Fruit fly (Drosophila melanogaster) whole organism, wandering third instar larva: ENCODE measurements around the gene TwdlN.

Experiments
- OdsH ChIP-seq: fragments of 200-800 bp; sonication (Bioruptor generic); optimal IDR thresholded peaks from 2 replicates; lab custom pipeline; 2016; ENCODE audit warnings: missing biosample characterization, mild to moderate bottlenecking, missing genetic modification characterization
- usp ChIP-seq: fragments of >200 bp; optimal IDR thresholded peaks from 2 replicates; lab custom pipeline; 2017; ENCODE audit warnings: missing biosample characterization, missing genetic modification characterization

DNA sequence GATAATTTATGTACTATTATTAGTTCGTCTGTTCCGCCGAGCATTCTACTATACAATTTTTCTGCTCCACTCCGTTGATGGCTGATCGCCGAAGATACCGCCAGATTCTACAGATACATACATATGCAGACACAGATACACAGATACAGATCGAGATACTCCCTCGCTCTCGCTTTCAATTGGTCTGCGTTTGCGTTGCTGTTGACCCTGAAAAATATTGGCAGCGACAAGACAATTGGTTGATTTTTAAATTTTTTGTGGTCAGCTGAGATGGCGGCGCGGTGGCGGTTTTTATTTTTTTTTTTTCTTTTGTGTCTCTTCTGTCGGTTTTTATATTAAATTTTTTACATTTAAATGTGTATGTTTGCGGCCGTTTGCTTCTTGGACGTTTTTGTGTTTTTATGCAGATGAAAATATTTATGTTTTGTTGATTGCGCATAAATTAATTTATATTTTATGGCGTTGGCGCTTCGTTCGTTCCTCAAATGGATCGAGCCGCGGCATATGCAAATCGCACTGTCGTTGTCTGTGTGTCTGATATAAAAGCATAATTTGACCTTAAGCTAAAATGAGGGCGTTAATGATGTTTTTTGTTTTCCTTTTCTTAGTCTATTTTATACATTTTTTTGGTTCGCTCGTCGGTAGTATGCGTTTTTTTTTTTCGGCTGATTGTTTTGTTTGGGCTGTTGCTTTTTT is 37.7 kb upstream of the TwdlN start:
- TF ChIP-seq OdsH (GFP tag; lab: Kevin White, UChicago) (no peak), usp (no peak)
